Fruit fly (Drosophila melanogaster) whole organism, embryonic: ENCODE data around the gene Pp2A-29B.

Experiments used
- B-H1 ChIP-seq: fragments of 200-800 bp; sonication (Bioruptor generic); IDR thresholded peaks from 3 replicates; pipeline ENCODE4 v1.3.6; 2022; ENCODE audit warnings: missing biosample characterization, missing genetic modification characterization
- Blimp-1 ChIP-seq: fragments of 200-800 bp; sonication (Bioruptor generic); optimal IDR thresholded peaks from 3 replicates; lab custom pipeline; 2018; ENCODE audit warnings: missing biosample characterization, missing genetic modification characterization, mild to moderate bottlenecking, moderate library complexity, missing genetic modification reagents
- C15 ChIP-seq: fragments of 200-800 bp; sonication (Bioruptor generic); IDR thresholded peaks from 3 replicates; pipeline ENCODE4 v1.3.6; 2022; ENCODE audit warnings: missing biosample characterization, missing genetic modification characterization
- CG10147 ChIP-seq: fragments of 200-800 bp; sonication (Bioruptor generic); optimal IDR thresholded peaks from 2 replicates; lab custom pipeline; 2019; ENCODE audit warnings: missing biosample characterization, mild to moderate bottlenecking, missing genetic modification characterization, moderate library complexity
- CG10366 ChIP-seq: fragments of 200-800 bp; sonication (Bioruptor generic); IDR thresholded peaks from 2 replicates; pipeline ENCODE4 v1.3.6; 2022; ENCODE audit warnings: missing biosample characterization, missing genetic modification characterization
- CG10979 ChIP-seq: fragments of 200-800 bp; sonication (Bioruptor generic); optimal IDR thresholded peaks from 2 replicates; lab custom pipeline; 2018; ENCODE audit warnings: missing biosample characterization, mild to moderate bottlenecking, missing genetic modification characterization, moderate library complexity
- CG12744 ChIP-seq: fragments of 200-800 bp; sonication (Bioruptor generic); optimal IDR thresholded peaks from 2 replicates; lab custom pipeline; 2016; ENCODE audit warnings: missing biosample characterization, missing genetic modification characterization
- CG14710 ChIP-seq: fragments of 200-800 bp; sonication (Bioruptor generic); optimal IDR thresholded peaks from 3 replicates; lab custom pipeline; 2019; ENCODE audit warnings: missing biosample characterization, mild to moderate bottlenecking, missing genetic modification characterization, moderate library complexity
- CG16815 ChIP-seq: fragments of 200-800 bp; sonication (Bioruptor generic); optimal IDR thresholded peaks from 3 replicates; lab custom pipeline; 2017; ENCODE audit warnings: missing biosample characterization, mild to moderate bottlenecking, missing genetic modification characterization
- CG17612 ChIP-seq: fragments of 200-800 bp; sonication (Bioruptor generic); IDR thresholded peaks from 2 replicates; pipeline ENCODE4 v1.3.6; 2022; ENCODE audit warnings: missing biosample characterization, missing genetic modification characterization
- CG17829 ChIP-seq: fragments of 200-800 bp; optimal IDR thresholded peaks from 2 replicates; lab custom pipeline; 2019; ENCODE audit warnings: missing biosample characterization, mild to moderate bottlenecking, missing genetic modification characterization, moderate library complexity
- CG30020 ChIP-seq: fragments of 200-800 bp; optimal IDR thresholded peaks from 2 replicates; lab custom pipeline; 2019; ENCODE audit warnings: missing biosample characterization, mild to moderate bottlenecking, missing genetic modification characterization, moderate library complexity
- CG31224 ChIP-seq: fragments of 200-800 bp; sonication (Bioruptor generic); IDR thresholded peaks from 2 replicates; pipeline ENCODE4 v1.3.6; 2022; ENCODE audit warnings: missing biosample characterization, missing genetic modification characterization
- CG3281 ChIP-seq: fragments of 200-800 bp; sonication (Bioruptor generic); optimal IDR thresholded peaks from 3 replicates; lab custom pipeline; 2017; ENCODE audit warnings: missing biosample characterization, mild to moderate bottlenecking, missing genetic modification characterization
- CG33213 ChIP-seq: fragments of 200-800 bp; sonication (Bioruptor generic); optimal IDR thresholded peaks from 3 replicates; lab custom pipeline; 2016; ENCODE audit warnings: missing biosample characterization, missing genetic modification characterization
- CG4730 ChIP-seq: fragments of 200-800 bp; sonication (Bioruptor generic); IDR thresholded peaks from 2 replicates; pipeline ENCODE4 v1.3.6; 2022; ENCODE audit warnings: missing biosample characterization, missing genetic modification characterization
- CG9437 ChIP-seq: fragments of 200-800 bp; sonication (Bioruptor generic); optimal IDR thresholded peaks from 2 replicates; lab custom pipeline; 2018; ENCODE audit warnings: missing biosample characterization, mild to moderate bottlenecking, missing genetic modification characterization
- CG9727 ChIP-seq: fragments of 200-800 bp; sonication (Bioruptor generic); optimal IDR thresholded peaks from 3 replicates; lab custom pipeline; 2017; ENCODE audit warnings: missing biosample characterization, mild to moderate bottlenecking, missing genetic modification characterization
- Dfd ChIP-seq, 2 experiments: fragments of >200 bp; optimal IDR thresholded peaks; 2 replicates each; lab custom pipeline; 2017; ENCODE audit warnings: missing biosample characterization in 2 of 2, missing genetic modification characterization in 2 of 2
- Doc2 ChIP-seq: fragments of 200-800 bp; sonication (Bioruptor generic); IDR thresholded peaks from 2 replicates; pipeline ENCODE4 v1.3.6; 2022; ENCODE audit warnings: missing biosample characterization, missing genetic modification characterization
- Elba2 ChIP-seq: fragments of 200-800 bp; sonication (Bioruptor generic); optimal IDR thresholded peaks from 3 replicates; lab custom pipeline; 2016; ENCODE audit warnings: missing biosample characterization, missing genetic modification characterization
- Gsc ChIP-seq: fragments of 200-800 bp; sonication (Bioruptor generic); IDR thresholded peaks from 2 replicates; pipeline ENCODE4 v1.3.6; 2022; ENCODE audit warnings: missing biosample characterization, missing genetic modification characterization
- HLHmδ ChIP-seq: fragments of 200-800 bp; sonication (Bioruptor generic); optimal IDR thresholded peaks from 2 replicates; lab custom pipeline; 2018; ENCODE audit warnings: missing biosample characterization, mild to moderate bottlenecking, missing genetic modification characterization, moderate library complexity
- Hand ChIP-seq: fragments of 200-800 bp; sonication (Bioruptor generic); optimal IDR thresholded peaks from 2 replicates; lab custom pipeline; 2017; ENCODE audit warnings: mild to moderate bottlenecking, missing biosample characterization, missing genetic modification reagents, missing genetic modification characterization
- Hey ChIP-seq: fragments of 200-800 bp; sonication (Bioruptor generic); optimal IDR thresholded peaks from 3 replicates; lab custom pipeline; 2018; ENCODE audit warnings: missing biosample characterization, mild to moderate bottlenecking, missing genetic modification characterization
- Lhr ChIP-seq: fragments of 200-800 bp; sonication (Bioruptor generic); optimal IDR thresholded peaks from 3 replicates; lab custom pipeline; 2017; ENCODE audit warnings: mild to moderate bottlenecking, missing biosample characterization, missing genetic modification reagents, missing genetic modification characterization
- Meics ChIP-seq: fragments of 200-800 bp; sonication (Bioruptor generic); optimal IDR thresholded peaks from 2 replicates; lab custom pipeline; 2017; ENCODE audit warnings: missing biosample characterization, mild to moderate bottlenecking, missing genetic modification characterization
- Optix ChIP-seq: fragments of 200-800 bp; sonication (Bioruptor generic); IDR thresholded peaks from 3 replicates; pipeline ENCODE4 v1.3.6; 2022; ENCODE audit warnings: missing biosample characterization, missing genetic modification characterization
- Vsx1 ChIP-seq: fragments of 200-800 bp; sonication (Bioruptor generic); optimal IDR thresholded peaks from 2 replicates; lab custom pipeline; 2017; ENCODE audit warnings: missing biosample characterization, mild to moderate bottlenecking, missing genetic modification characterization, missing genetic modification reagents
- croc ChIP-seq: fragments of 200-800 bp; sonication (Bioruptor generic); conservative IDR thresholded peaks from 3 replicates; pipeline ENCODE4 v1.3.6; 2022; ENCODE audit warnings: missing biosample characterization, missing genetic modification characterization
- danr ChIP-seq: fragments of 200-800 bp; sonication (Bioruptor generic); IDR thresholded peaks from 2 replicates; pipeline ENCODE4 v1.3.6; 2022; ENCODE audit warnings: missing biosample characterization, missing genetic modification characterization
- en ChIP-seq: fragments of 200-800 bp; sonication (Bioruptor generic); optimal IDR thresholded peaks from 2 replicates; lab custom pipeline; 2016; ENCODE audit warnings: missing biosample characterization, missing genetic modification characterization
- grau ChIP-seq: fragments of 200-800 bp; optimal IDR thresholded peaks from 3 replicates; lab custom pipeline; 2019; ENCODE audit warnings: missing biosample characterization, mild to moderate bottlenecking, missing genetic modification characterization, moderate library complexity
- ham ChIP-seq: fragments of 200-800 bp; sonication (Bioruptor generic); IDR thresholded peaks from 2 replicates; pipeline ENCODE4 v1.3.6; 2022; ENCODE audit warnings: missing biosample characterization, missing genetic modification characterization
- hbn ChIP-seq: fragments of 200-800 bp; sonication (Bioruptor generic); IDR thresholded peaks from 2 replicates; pipeline ENCODE4 v1.3.6; 2022; ENCODE audit warnings: missing biosample characterization, missing genetic modification characterization; ENCODE audit not compliant: partially characterized antibody
- ind ChIP-seq: fragments of 200-800 bp; sonication (Bioruptor generic); optimal IDR thresholded peaks from 3 replicates; lab custom pipeline; 2016; ENCODE audit warnings: missing biosample characterization, missing genetic modification characterization
- mld ChIP-seq: fragments of 200-800 bp; sonication (Bioruptor generic); IDR thresholded peaks from 3 replicates; pipeline ENCODE4 v1.3.6; 2022; ENCODE audit warnings: missing biosample characterization, missing genetic modification characterization; ENCODE audit not compliant: partially characterized antibody
- nau ChIP-seq: fragments of 200-800 bp; sonication (Bioruptor generic); optimal IDR thresholded peaks from 3 replicates; lab custom pipeline; 2017; ENCODE audit warnings: missing biosample characterization, mild to moderate bottlenecking, missing genetic modification characterization, missing genetic modification reagents
- otp ChIP-seq: fragments of 200-800 bp; sonication (Bioruptor generic); IDR thresholded peaks from 3 replicates; pipeline ENCODE4, ENCODE4 v1.3.6; 2022; ENCODE audit warnings: missing biosample characterization, missing genetic modification characterization
- pan ChIP-seq, 4 experiments: fragments of >200 bp in 3 of 4; fragments of 200-800 bp in 1 of 4; sonication (Bioruptor generic) in 1 of 4; optimal IDR thresholded peaks in 3 of 4; IDR thresholded peaks in 1 of 4; 2 replicates each; pipeline versions ENCODE4 v1.3.6 to Lab custom; 2017 to 2022; ENCODE audit warnings: missing biosample characterization in 2 of 4, missing genetic modification characterization in 2 of 4, mixed read lengths in 1 of 4
- rib ChIP-seq: fragments of 200-800 bp; sonication (Bioruptor generic); IDR thresholded peaks from 2 replicates; pipeline ENCODE4 v1.3.6; 2022; ENCODE audit warnings: missing biosample characterization, missing genetic modification characterization
- run ChIP-seq: fragments of 200-800 bp; sonication (Bioruptor generic); optimal IDR thresholded peaks from 3 replicates; lab custom pipeline; 2018; ENCODE audit warnings: missing biosample characterization, mild to moderate bottlenecking, missing genetic modification characterization
- sens-2 ChIP-seq: fragments of 200-800 bp; sonication (Bioruptor generic); IDR thresholded peaks from 2 replicates; pipeline ENCODE4 v1.3.6; 2022; ENCODE audit warnings: missing biosample characterization, missing genetic modification characterization
- shn ChIP-seq: fragments of 200-800 bp; sonication (Bioruptor generic); optimal IDR thresholded peaks from 3 replicates; lab custom pipeline; 2016; ENCODE audit warnings: missing biosample characterization, missing genetic modification characterization
- slou ChIP-seq: fragments of 200-800 bp; sonication (Bioruptor generic); optimal IDR thresholded peaks from 3 replicates; lab custom pipeline; 2016; ENCODE audit warnings: missing biosample characterization, missing genetic modification characterization
- sqz ChIP-seq: fragments of 200-800 bp; sonication (Bioruptor generic); optimal IDR thresholded peaks from 3 replicates; lab custom pipeline; 2018; ENCODE audit warnings: missing biosample characterization, mild to moderate bottlenecking, missing genetic modification characterization
- trh ChIP-seq: fragments of 200-800 bp; sonication (Bioruptor generic); optimal IDR thresholded peaks from 2 replicates; lab custom pipeline; 2016; ENCODE audit warnings: missing biosample characterization, missing genetic modification characterization
- yki ChIP-seq: fragments of >200 bp; optimal IDR thresholded peaks from 3 replicates; lab custom pipeline; 2018

Gene Pp2A-29B

dm6 chr2L:8403286-8404270, 37.7 kb downstream of the Pp2A-29B start, which contains the start of gene emb (continued):
- peak; percentile 89 for TF ChIP-seq CG33213 (GFP tag; lab: Kevin White, UChicago)
- TF ChIP-seq sens-2 (GFP tag; lab: Robert Waterston, UW), result no peak
- no peak for TF ChIP-seq CG16815 (GFP tag; lab: Kevin White, UChicago)
- no peak for TF ChIP-seq C15 (GFP tag; lab: Robert Waterston, UW)
- peak; percentile 71 for TF ChIP-seq CG30020 (tag; lab: Kevin White, UChicago)
- no peak for TF ChIP-seq Gsc
- TF ChIP-seq run (tag; lab: Kevin White, UChicago), result no peak
- TF ChIP-seq Lhr, result peak; percentile 93
- peak; percentile 14 for TF ChIP-seq Elba2 (GFP tag; lab: Kevin White, UChicago)
- TF ChIP-seq mld (GFP tag; lab: Robert Waterston, UW), result peak; percentile 99
- TF ChIP-seq pan (optimal IDR thresholded peaks at IDR 0.05; lab: Kevin White, UChicago), result no peak
- TF ChIP-seq pan (GFP tag; optimal IDR thresholded peaks at IDR 0.05 in 1 of 2, IDR thresholded peaks at IDR 0.05 in 1 of 2), result peak in 1 of 2 experiments; percentile 42
- 0 out of 3 replicates have a peak, but pooled peaks have one; percentile 9 for TF ChIP-seq otp (GFP tag; lab: Robert Waterston, UW)
- no peak for TF ChIP-seq CG17612
- peak; percentile 9 for TF ChIP-seq CG12744
- peak; percentile 45 for TF ChIP-seq Meics (GFP tag; lab: Kevin White, UChicago)
- no peak for TF ChIP-seq danr (GFP tag; lab: Robert Waterston, UW)
- TF ChIP-seq CG17829 (tag; lab: Kevin White, UChicago), result peak; percentile 71
- TF ChIP-seq slou (GFP tag; lab: Kevin White, UChicago), result peak; percentile 2
- TF ChIP-seq CG10979 (tag; lab: Kevin White, UChicago), result peak; percentile 11
- TF ChIP-seq CG9437 (GFP tag; lab: Kevin White, UChicago), result peak; percentile 68
- TF ChIP-seq nau, result no peak
- peak; percentile 66 for TF ChIP-seq CG9727 (GFP tag; lab: Kevin White, UChicago)
- no peak for TF ChIP-seq Vsx1 (GFP tag; lab: Kevin White, UChicago)
- TF ChIP-seq hbn (GFP tag; lab: Robert Waterston, UW), result peak; percentile 80
- peak; percentile 49 for TF ChIP-seq grau (tag; lab: Kevin White, UChicago)
- TF ChIP-seq Blimp-1, result no peak
- TF ChIP-seq en (GFP tag; lab: Kevin White, UChicago), result no peak
- TF ChIP-seq Doc2 (GFP tag; lab: Robert Waterston, UW), result no peak
- no peak for TF ChIP-seq B-H1
- no peak for TF ChIP-seq Dfd (GFP tag; optimal IDR thresholded peaks at IDR 0.05; lab: Kevin White, UChicago)
- peak; percentile 46 for TF ChIP-seq shn (GFP tag; lab: Kevin White, UChicago)
- peak; percentile 31; the same call in 1 of the 2 replicates for TF ChIP-seq CG10366 (GFP tag; lab: Robert Waterston, UW)
- no peak for TF ChIP-seq croc (GFP tag; lab: Robert Waterston, UW)
- TF ChIP-seq CG4730 (GFP tag; lab: Robert Waterston, UW), result no peak
- TF ChIP-seq rib, result peak; percentile 75
- TF ChIP-seq Hand (GFP tag; lab: Kevin White, UChicago), result no peak
- peak; percentile 37 for TF ChIP-seq ind
- TF ChIP-seq CG14710 (tag; lab: Kevin White, UChicago), result peak; percentile 97
- peak; percentile 73 for TF ChIP-seq CG3281 (GFP tag; lab: Kevin White, UChicago)
- no peak for TF ChIP-seq yki
- TF ChIP-seq sqz (GFP tag; lab: Kevin White, UChicago), result peak; percentile 67
- no peak for TF ChIP-seq CG10147
- no peak for TF ChIP-seq Optix (GFP tag; lab: Robert Waterston, UW)
- no peak for TF ChIP-seq ham (GFP tag; lab: Robert Waterston, UW)
- no peak for TF ChIP-seq Hey (tag; lab: Kevin White, UChicago)
- TF ChIP-seq HLHmδ (GFP tag; lab: Kevin White, UChicago), result peak; percentile 12
- TF ChIP-seq trh (GFP tag; lab: Kevin White, UChicago), result no peak
- no peak for TF ChIP-seq CG31224 (GFP tag; lab: Robert Waterston, UW)
